Fruit fly (Drosophila melanogaster): ENCODE results near the gene fd19B.

The fd19B gene

dm6 chrX:20092308-20092707, at the start of gene fd19B:
TSS of gene fd19B (minus strand) at chrX:20092408.
- TF ChIP-seq dl (GFP tag; optimal IDR thresholded peaks at IDR 0.05; ENCODE audit: insufficient read depth in 1 of 2, partially characterized antibody in 2 of 2) (no peak), usp (GFP tag; optimal IDR thresholded peaks at IDR 0.05) (no peak), Myc (optimal IDR thresholded peaks at IDR 0.05) (no peak), fru (GFP tag; optimal IDR thresholded peaks at IDR 0.05) (no peak), N (GFP tag; optimal IDR thresholded peaks at IDR 0.05) (no peak), Jra (GFP tag; optimal IDR thresholded peaks at IDR 0.05) (no peak), dsf (GFP tag; optimal IDR thresholded peaks at IDR 0.05; ENCODE audit: borderline replicate concordance) (no peak), HLH106 (tag; optimal IDR thresholded peaks at IDR 0.05) (no peak), jim (GFP tag; optimal IDR thresholded peaks at IDR 0.05) (no peak), Dfd (GFP tag; optimal IDR thresholded peaks at IDR 0.05) (no peak), Sp1 (GFP tag; optimal IDR thresholded peaks at IDR 0.05) (no peak), br (GFP tag; optimal IDR thresholded peaks at IDR 0.05) (no peak), CG32264 (GFP tag; optimal IDR thresholded peaks at IDR 0.05) (no peak), Hr83 (GFP tag; optimal IDR thresholded peaks at IDR 0.05; ENCODE audit: poor library complexity, severe bottlenecking) (no peak), Dif (GFP tag; optimal IDR thresholded peaks at IDR 0.05; ENCODE audit: partially characterized antibody) (no peak), rgr (GFP tag; optimal IDR thresholded peaks at IDR 0.05) (no peak), Mio (GFP tag; optimal IDR thresholded peaks at IDR 0.05) (no peak), GATAd (GFP tag; optimal IDR thresholded peaks at IDR 0.05) (no peak)

dm6 chrX:20140710-20141109, 48.5 kb upstream of the fd19B start, which contains the start of gene CG34332:
TSS of gene CG34332 (plus strand) at chrX:20141010.
- TF ChIP-seq lola (GFP tag; optimal IDR thresholded peaks at IDR 0.05), result no peak
- no peak for TF ChIP-seq fru (GFP tag; optimal IDR thresholded peaks at IDR 0.05)
- TF ChIP-seq sv (GFP tag; optimal IDR thresholded peaks at IDR 0.05), result no peak
- no peak for TF ChIP-seq Sp1 (GFP tag; optimal IDR thresholded peaks at IDR 0.05)
- no peak for TF ChIP-seq CrebA (GFP tag; optimal IDR thresholded peaks at IDR 0.05; ENCODE audit: borderline replicate concordance)
- no peak for TF ChIP-seq usp (GFP tag; optimal IDR thresholded peaks at IDR 0.05)
- TF ChIP-seq br (GFP tag; optimal IDR thresholded peaks at IDR 0.05), result no peak
- TF ChIP-seq dsf (GFP tag; optimal IDR thresholded peaks at IDR 0.05; ENCODE audit: borderline replicate concordance), result no peak
- no peak for TF ChIP-seq foxo (GFP tag; optimal IDR thresholded peaks at IDR 0.05)
- no peak for TF ChIP-seq brk (GFP tag; optimal IDR thresholded peaks at IDR 0.05)
- no peak for TF ChIP-seq ey (GFP tag; optimal IDR thresholded peaks at IDR 0.05)
- TF ChIP-seq woc (GFP tag; optimal IDR thresholded peaks at IDR 0.05), result no peak
- no peak for TF ChIP-seq Myc (optimal IDR thresholded peaks at IDR 0.05)
- TF ChIP-seq Dfd (GFP tag; optimal IDR thresholded peaks at IDR 0.05), result no peak
- TF ChIP-seq Mio (GFP tag; optimal IDR thresholded peaks at IDR 0.05), result no peak
- no peak for TF ChIP-seq Hr83 (GFP tag; optimal IDR thresholded peaks at IDR 0.05; ENCODE audit: poor library complexity, severe bottlenecking)
- no peak for TF ChIP-seq Hr78 (GFP tag; optimal IDR thresholded peaks at IDR 0.05)
- no peak for TF ChIP-seq Vsx2 (GFP tag; optimal IDR thresholded peaks at IDR 0.05; ENCODE audit: partially characterized antibody)
- TF ChIP-seq pan (optimal IDR thresholded peaks at IDR 0.05), result no peak

- TF ChIP-seq CG9705 (GFP tag; optimal IDR thresholded peaks at IDR 0.05) (no peak), h (GFP tag; optimal IDR thresholded peaks at IDR 0.05) (no peak), Vsx2 (GFP tag; optimal IDR thresholded peaks at IDR 0.05; ENCODE audit: partially characterized antibody) (no peak), dsf (GFP tag; optimal IDR thresholded peaks at IDR 0.05; ENCODE audit: borderline replicate concordance) (no peak), Dfd (GFP tag; optimal IDR thresholded peaks at IDR 0.05) (no peak), Abd-B (GFP tag; optimal IDR thresholded peaks at IDR 0.05) (no peak), tai (GFP tag; optimal IDR thresholded peaks at IDR 0.05) (no peak), Jra (GFP tag; optimal IDR thresholded peaks at IDR 0.05) (no peak), Dif (GFP tag; optimal IDR thresholded peaks at IDR 0.05; ENCODE audit: partially characterized antibody) (no peak), rgr (GFP tag; optimal IDR thresholded peaks at IDR 0.05) (no peak), fru (GFP tag; optimal IDR thresholded peaks at IDR 0.05) (no peak), brk (GFP tag; optimal IDR thresholded peaks at IDR 0.05) (no peak), foxo (GFP tag; optimal IDR thresholded peaks at IDR 0.05) (no peak), jim (GFP tag; optimal IDR thresholded peaks at IDR 0.05) (no peak), CrebA (GFP tag; optimal IDR thresholded peaks at IDR 0.05; ENCODE audit: borderline replicate concordance) (no peak), sage (GFP tag; optimal IDR thresholded peaks at IDR 0.05) (no peak), woc (GFP tag; optimal IDR thresholded peaks at IDR 0.05) (no peak), N (GFP tag; optimal IDR thresholded peaks at IDR 0.05) (no peak), usp (GFP tag; optimal IDR thresholded peaks at IDR 0.05) (no peak), ey (GFP tag; optimal IDR thresholded peaks at IDR 0.05) (no peak)
Measured at dm6 chrX:20139493-20139892, 47.3 kb upstream of the fd19B start, which contains the start of gene CG42583. TSS of gene CG42583 (plus strand) at chrX:20139793.

- TF ChIP-seq dmrt93B (GFP tag; optimal IDR thresholded peaks at IDR 0.05) (no peak), sage (GFP tag; optimal IDR thresholded peaks at IDR 0.05) (no peak), foxo (GFP tag; optimal IDR thresholded peaks at IDR 0.05) (no peak)
Measured at dm6 chrX:20133432-20133831, 41.2 kb upstream of the fd19B start, which contains the start of gene CG15322. TSS of gene CG15322 (plus strand) at chrX:20133579.

Measured in whole organism, wandering third instar larva.